Worm (Caenorhabditis elegans): Measurements from ENCODE around the gene set-15.
A peak's percentile ranks its signal among the peaks of the same experiment; 100 is the strongest.

set-15 gene

ce11 chrIV:4811863-4812262, 31.8 kb upstream of the set-15 start, which contains the start of gene srw-95:
TSS of gene srw-95 (plus strand) at chrIV:4812075.
- TF ChIP-seq tbx-9 (tag; optimal IDR thresholded peaks at IDR 0.05; ENCODE audit: borderline replicate concordance) = no peak
- TF ChIP-seq hrde-1 (tag; optimal IDR thresholded peaks at IDR 0.05; ENCODE audit: borderline replicate concordance) = peak; percentile 53
- no peak for TF ChIP-seq athp-1 (tag; optimal IDR thresholded peaks at IDR 0.05)
- TF ChIP-seq ets-4 (GFP tag; optimal IDR thresholded peaks at IDR 0.05) = no peak
- TF ChIP-seq ztf-28 (GFP tag; IDR thresholded peaks at IDR 0.05) = no peak
- TF ChIP-seq die-1 (tag; optimal IDR thresholded peaks at IDR 0.05) = peak; percentile 12
- TF ChIP-seq efl-1 (GFP tag; optimal IDR thresholded peaks at IDR 0.05) = no peak
- peak; percentile 24 for TF ChIP-seq snpc-3.4 (tag; optimal IDR thresholded peaks at IDR 0.05)
- TF ChIP-seq hmg-1.2 (GFP tag; IDR thresholded peaks at IDR 0.05) = 0 out of 2 replicates have a peak, but pooled peaks have one; percentile 10
- TF ChIP-seq chd-7 (tag; optimal IDR thresholded peaks at IDR 0.05) = no peak
- TF ChIP-seq rcor-1 (GFP tag; IDR thresholded peaks at IDR 0.05) = peak; percentile 50; the same call in 1 of the 2 replicates
- no peak for TF ChIP-seq ztf-22 (GFP tag; optimal IDR thresholded peaks at IDR 0.05)
- peak; percentile 24 for TF ChIP-seq snpc-1.1 (tag; optimal IDR thresholded peaks at IDR 0.05; ENCODE audit: insufficient read depth)
- TF ChIP-seq mxl-1 (tag; optimal IDR thresholded peaks at IDR 0.05) = no peak
- TF ChIP-seq K11D2.4 (GFP tag; IDR thresholded peaks at IDR 0.05) = no peak
- no peak for TF ChIP-seq Y67H2A.10 (GFP tag; conservative IDR thresholded peaks at IDR 0.05)
- no peak for TF ChIP-seq F37B4.10 (GFP tag; IDR thresholded peaks at IDR 0.05)
- TF ChIP-seq ccch-3 (GFP tag; optimal IDR thresholded peaks at IDR 0.05) = no peak
- peak; percentile 59 for TF ChIP-seq F49E8.2 (tag; optimal IDR thresholded peaks at IDR 0.05; ENCODE audit: insufficient read depth)
- TF ChIP-seq sea-2 (GFP tag; IDR thresholded peaks at IDR 0.05) = no peak
- TF ChIP-seq lsl-1 (GFP tag; optimal IDR thresholded peaks at IDR 0.05) = no peak
- no peak for TF ChIP-seq F55B11.4 (tag; optimal IDR thresholded peaks at IDR 0.05; ENCODE audit: borderline replicate concordance, insufficient read depth)
- TF ChIP-seq T07F8.4 (tag; optimal IDR thresholded peaks at IDR 0.05) = no peak
- no peak for TF ChIP-seq zim-3 (tag; optimal IDR thresholded peaks at IDR 0.05)
- 0 out of 2 replicates have a peak, but pooled peaks have one; percentile 40 for TF ChIP-seq ceh-100 (GFP tag; IDR thresholded peaks at IDR 0.05)
- 0 out of 2 replicates have a peak, but pooled peaks have one; percentile 8 for TF ChIP-seq bed-1 (GFP tag; IDR thresholded peaks at IDR 0.05)
- no peak for TF ChIP-seq Y95B8A.8 (GFP tag; IDR thresholded peaks at IDR 0.05)
- no peak for TF ChIP-seq pha-4 (tag; optimal IDR thresholded peaks at IDR 0.05)
- TF ChIP-seq bed-2 (GFP tag; IDR thresholded peaks at IDR 0.05) = no peak
- no peak for TF ChIP-seq ztf-18 (tag; optimal IDR thresholded peaks at IDR 0.05)
- TF ChIP-seq nfyb-1 (GFP tag; IDR thresholded peaks at IDR 0.05) = no peak
- TF ChIP-seq unc-130 (GFP tag; optimal IDR thresholded peaks at IDR 0.05) = peak; percentile 5
- TF ChIP-seq aptf-2 (GFP tag; conservative IDR thresholded peaks at IDR 0.05) = no peak
- 0 out of 2 replicates have a peak, but pooled peaks have one; percentile 20 for TF ChIP-seq ztf-25 (GFP tag; IDR thresholded peaks at IDR 0.05)
- TF ChIP-seq madf-6 (GFP tag; IDR thresholded peaks at IDR 0.05) = peak; percentile 45; the same call in 1 of the 2 replicates
- no peak for TF ChIP-seq F52B5.7 (tag; optimal IDR thresholded peaks at IDR 0.05)
- peak; percentile 38 for TF ChIP-seq tbp1 (GFP tag; optimal IDR thresholded peaks at IDR 0.05)
- TF ChIP-seq ceh-91 (GFP tag; IDR thresholded peaks at IDR 0.05) = no peak
- TF ChIP-seq unc-62 (GFP tag; optimal IDR thresholded peaks at IDR 0.05) = no peak
- no peak for TF ChIP-seq snpc-4 (GFP tag; optimal IDR thresholded peaks at IDR 0.05)
- TF ChIP-seq snpc-4 (tag; optimal IDR thresholded peaks at IDR 0.05) = peak in 2 of 4 experiments; percentile 51 to 81
- no peak for TF ChIP-seq ceh-27 (GFP tag; optimal IDR thresholded peaks at IDR 0.05)
- peak; percentile 86 for TF ChIP-seq B0336.3 (GFP tag; IDR thresholded peaks at IDR 0.05)
- no peak for TF ChIP-seq F57C9.4 (tag; optimal IDR thresholded peaks at IDR 0.05)
- TF ChIP-seq nhr-120 (GFP tag; IDR thresholded peaks at IDR 0.05) = no peak
- TF ChIP-seq lin-35 (GFP tag; optimal IDR thresholded peaks at IDR 0.05) = peak in 1 of 3 experiments; percentile 11
- peak; percentile 9 for TF ChIP-seq atf-7 (tag; optimal IDR thresholded peaks at IDR 0.05)
- TF ChIP-seq attf-6 (GFP tag; IDR thresholded peaks at IDR 0.05) = 0 out of 2 replicates have a peak, but pooled peaks have one; percentile 53

All from whole organism, young adult.